Worm (Caenorhabditis elegans) whole organism, L3 larva: ENCODE measurements around the gene F09C6.14.

ENCODE experiments used
- ama-1 ChIP-seq: fragments of 150-350 bp; optimal IDR thresholded peaks from 2 replicates; lab custom pipeline; 2018
- fkh-10 ChIP-seq: sonication (generic microtip); optimal IDR thresholded peaks from 2 replicates; lab custom pipeline; 2017; ENCODE audit warnings: missing biosample characterization, missing genetic modification reagents, missing genetic modification characterization
- hmg-11 ChIP-seq: sonication (generic microtip); optimal IDR thresholded peaks from 2 replicates; lab custom pipeline; 2016; ENCODE audit warnings: missing genetic modification characterization, missing compliant biosample characterization
- lsy-12 ChIP-seq: sonication (generic microtip); optimal IDR thresholded peaks from 2 replicates; lab custom pipeline; 2016; ENCODE audit warnings: mild to moderate bottlenecking, missing genetic modification characterization, missing compliant biosample characterization
- mml-1 ChIP-seq: fragments of 150-350 bp; sonication (generic microtip); optimal IDR thresholded peaks from 3 replicates; lab custom pipeline; 2014; ENCODE audit warnings: missing biosample characterization, missing genetic modification characterization
- nhr-25 ChIP-seq: sonication (generic microtip); optimal IDR thresholded peaks from 2 replicates; lab custom pipeline; 2017; ENCODE audit warnings: missing biosample characterization, missing genetic modification characterization
- pha-4 ChIP-seq: fragments of 150-350 bp; optimal IDR thresholded peaks from 2 replicates; lab custom pipeline; 2014; ENCODE audit warnings: missing biosample characterization, missing genetic modification reagents, missing genetic modification characterization
- tbx-2 ChIP-seq: sonication (generic microtip); optimal IDR thresholded peaks from 2 replicates; lab custom pipeline; 2016; ENCODE audit warnings: mild to moderate bottlenecking, missing genetic modification characterization, missing compliant biosample characterization

DNA sequence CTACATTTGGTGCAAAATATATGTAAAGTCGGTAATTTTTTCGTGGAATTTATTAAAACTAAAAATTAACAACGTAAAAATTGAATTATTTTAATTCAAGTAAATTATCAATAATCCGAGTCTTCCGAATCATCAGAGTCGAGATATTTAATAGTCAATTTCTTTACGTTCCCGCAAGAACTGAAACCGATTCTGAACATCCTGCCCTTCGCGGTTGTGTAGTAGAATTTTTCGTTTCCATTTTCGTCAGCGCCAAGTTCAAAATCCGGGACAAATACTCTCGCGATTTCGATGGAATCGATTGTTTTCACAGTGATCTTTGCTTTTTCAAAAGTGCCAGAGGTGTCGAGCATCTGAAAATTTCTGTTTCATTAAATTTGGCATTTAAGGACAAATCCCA lies 38.9 kb downstream of the F09C6.14 start:
- TF ChIP-seq tbx-2 (tag; lab: Kevin White, UChicago) (no peak), mml-1 (tag; lab: Kevin White, UChicago) (no peak), pha-4 (tag; lab: Kevin White, UChicago) (no peak), nhr-25 (no peak), ama-1 (lab: Kevin White, UChicago) (no peak), fkh-10 (no peak), lsy-12 (tag; lab: Kevin White, UChicago) (no peak), hmg-11 (tag; lab: Kevin White, UChicago) (no peak)
